Worm (Caenorhabditis elegans): ENCODE results near the gene gob-1.

Gene gob-1

ce11 chrX:15492759-15493158, 643 bp upstream of the gob-1 start (continued):
- TF ChIP-seq aha-1 (tag; optimal IDR thresholded peaks at IDR 0.05) (no peak), irx-1 (tag; optimal IDR thresholded peaks at IDR 0.05) (peak; percentile 55), tlp-1 (tag; optimal IDR thresholded peaks at IDR 0.05) (no peak), elt-2 (tag; optimal IDR thresholded peaks at IDR 0.05) (peak; percentile 34), F16B12.6 (tag; optimal IDR thresholded peaks at IDR 0.05) (peak; percentile 41), fkh-4 (tag; optimal IDR thresholded peaks at IDR 0.05; ENCODE audit: borderline replicate concordance) (no peak), rnt-1 (tag; optimal IDR thresholded peaks at IDR 0.05) (peak; percentile 87), elt-3 (tag; optimal IDR thresholded peaks at IDR 0.05) (peak in 1 of 6 experiments; percentile 14), sptf-1 (tag; optimal IDR thresholded peaks at IDR 0.05) (no peak), nhr-237 (tag; optimal IDR thresholded peaks at IDR 0.05) (no peak), mef-2 (tag; optimal IDR thresholded peaks at IDR 0.05) (no peak), ama-1 (optimal IDR thresholded peaks at IDR 0.05) (no peak), lsy-2 (tag; optimal IDR thresholded peaks at IDR 0.05) (peak; percentile 61 to 64), ceh-8 (GFP tag; optimal IDR thresholded peaks at IDR 0.05) (no peak), zip-4 (GFP tag; optimal IDR thresholded peaks at IDR 0.05) (peak; percentile 38), skn-1 (tag; optimal IDR thresholded peaks at IDR 0.05) (peak; percentile 76), ces-1 (GFP tag; optimal IDR thresholded peaks at IDR 0.05) (no peak), alr-1 (tag; optimal IDR thresholded peaks at IDR 0.05; ENCODE audit: borderline replicate concordance) (no peak), unc-30 (tag; optimal IDR thresholded peaks at IDR 0.05) (no peak), sox-4 (tag; optimal IDR thresholded peaks at IDR 0.05) (no peak), mdl-1 (tag; optimal IDR thresholded peaks at IDR 0.05) (peak in 1 of 2 experiments; percentile 54), nhr-20 (tag; optimal IDR thresholded peaks at IDR 0.05) (peak; percentile 76), zag-1 (tag; optimal IDR thresholded peaks at IDR 0.05) (no peak), egl-13 (tag; optimal IDR thresholded peaks at IDR 0.05) (peak; percentile 56), nhr-90 (tag; optimal IDR thresholded peaks at IDR 0.05; ENCODE audit: poor library complexity) (peak; percentile 74), nhr-76 (tag; optimal IDR thresholded peaks at IDR 0.05) (no peak), grh-1 (GFP tag; IDR thresholded peaks at IDR 0.05) (peak; percentile 50), ceh-88 (GFP tag; IDR thresholded peaks at IDR 0.05) (peak; percentile 28; the same call in 1 of the 2 replicates), pqm-1 (tag; optimal IDR thresholded peaks at IDR 0.05) (no peak), fkh-10 (GFP tag; optimal IDR thresholded peaks at IDR 0.05) (peak; percentile 7), lin-35 (GFP tag; optimal IDR thresholded peaks at IDR 0.05) (peak; percentile 49 to 78), fos-1 (tag; optimal IDR thresholded peaks at IDR 0.05) (no peak), dsc-1 (tag; optimal IDR thresholded peaks at IDR 0.05) (peak; percentile 76), ceh-90 (tag; optimal IDR thresholded peaks at IDR 0.05) (no peak), snu-23 (GFP tag; optimal IDR thresholded peaks at IDR 0.05) (peak; percentile 81), ztf-4 (tag; optimal IDR thresholded peaks at IDR 0.05) (no peak), jun-1 (tag; optimal IDR thresholded peaks at IDR 0.05) (peak; percentile 57), nhr-28 (tag; optimal IDR thresholded peaks at IDR 0.05) (no peak), xbp-1 (tag; optimal IDR thresholded peaks at IDR 0.05) (peak; percentile 64), nhr-84 (tag; optimal IDR thresholded peaks at IDR 0.05) (no peak), blmp-1 (tag; optimal IDR thresholded peaks at IDR 0.05) (peak; percentile 51), tbx-2 (tag; optimal IDR thresholded peaks at IDR 0.05) (peak; percentile 74), aly-2 (tag; optimal IDR thresholded peaks at IDR 0.05) (no peak), nhr-71 (tag; optimal IDR thresholded peaks at IDR 0.05) (peak; percentile 84)

ce11 chrX:15494154-15494553, 752 bp downstream of the gob-1 start:
- TF ChIP-seq elt-2 (tag; optimal IDR thresholded peaks at IDR 0.05), result peak; percentile 57
- TF ChIP-seq jun-1 (tag; optimal IDR thresholded peaks at IDR 0.05), result no peak
- no peak for TF ChIP-seq skn-1 (tag; optimal IDR thresholded peaks at IDR 0.05)
- TF ChIP-seq nhr-71 (tag; optimal IDR thresholded peaks at IDR 0.05), result peak; percentile 8
- no peak for TF ChIP-seq nhr-28 (tag; optimal IDR thresholded peaks at IDR 0.05)
- TF ChIP-seq efl-1 (optimal IDR thresholded peaks at IDR 0.05), result no peak
- TF ChIP-seq efl-1 (GFP tag; optimal IDR thresholded peaks at IDR 0.05 in 1 of 2), result peak in 1 of 2 experiments; percentile 92
- TF ChIP-seq tbx-2 (tag; optimal IDR thresholded peaks at IDR 0.05), result no peak
- peak in 1 of 2 experiments; percentile 29 for TF ChIP-seq lin-35 (GFP tag; optimal IDR thresholded peaks at IDR 0.05)

Data from whole organism, L1 larva.